Worm (Caenorhabditis elegans): ENCODE data around the gene R05F9.11.

DNA sequence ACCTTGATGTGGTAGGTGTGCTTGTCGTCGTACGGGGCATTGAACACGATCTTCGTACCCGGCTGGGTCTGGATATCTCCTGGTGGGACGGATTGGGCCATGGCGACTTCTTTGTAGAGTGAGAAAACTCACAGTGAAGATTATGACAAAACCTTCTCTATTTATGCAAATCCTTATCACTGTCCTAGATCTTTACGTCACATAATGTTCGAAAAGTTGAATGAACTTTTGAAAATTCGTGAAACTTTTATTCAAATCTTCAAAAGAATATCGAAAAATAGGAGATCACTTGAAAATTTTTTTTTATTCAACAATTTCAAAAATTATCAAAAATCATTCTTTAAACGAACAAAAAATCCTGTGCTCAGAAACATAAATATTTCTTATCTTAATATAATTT, 21.4 kb downstream of the R05F9.11 start, which contains the start of gene msp-33:
- TF ChIP-seq him-1 (tag; optimal IDR thresholded peaks at IDR 0.05), result no peak
- TF ChIP-seq W03F9.2 (tag; optimal IDR thresholded peaks at IDR 0.05), result no peak
